Fruit fly (Drosophila melanogaster) whole organism, embryonic: ENCODE data around the gene cbt.

Experiments used
- CG12769 ChIP-seq: fragments of 200-800 bp; sonication (Bioruptor generic); optimal IDR thresholded peaks from 2 replicates; lab custom pipeline; 2019; ENCODE audit warnings: missing biosample characterization, mild to moderate bottlenecking, missing genetic modification characterization, moderate library complexity
- CG15601 ChIP-seq: fragments of 200-800 bp; sonication (Bioruptor generic); optimal IDR thresholded peaks from 3 replicates; lab custom pipeline; 2019; ENCODE audit warnings: missing biosample characterization, mild to moderate bottlenecking, missing genetic modification characterization, moderate library complexity
- CG1603 ChIP-seq: fragments of 200-800 bp; sonication (Bioruptor generic); optimal IDR thresholded peaks from 2 replicates; lab custom pipeline; 2019; ENCODE audit warnings: missing biosample characterization, mild to moderate bottlenecking, missing genetic modification characterization, moderate library complexity
- CG16863 ChIP-seq: fragments of 200-800 bp; sonication (Bioruptor generic); optimal IDR thresholded peaks from 3 replicates; lab custom pipeline; 2016; ENCODE audit warnings: missing biosample characterization, missing genetic modification characterization
- CG17359 ChIP-seq: fragments of 200-800 bp; sonication (Bioruptor generic); optimal IDR thresholded peaks from 3 replicates; lab custom pipeline; 2018; ENCODE audit warnings: missing biosample characterization, mild to moderate bottlenecking, missing genetic modification characterization, moderate library complexity
- CG18011 ChIP-seq: fragments of 200-800 bp; sonication (Bioruptor generic); optimal IDR thresholded peaks from 2 replicates; lab custom pipeline; 2017; ENCODE audit warnings: missing biosample characterization, missing genetic modification characterization, mild to moderate bottlenecking, moderate library complexity, missing genotype
- CG2889 ChIP-seq: fragments of 200-800 bp; sonication (Bioruptor generic); IDR thresholded peaks from 3 replicates; pipeline ENCODE4 v1.3.6; 2022; ENCODE audit warnings: missing biosample characterization, missing genetic modification characterization
- CG30403 ChIP-seq: fragments of 200-800 bp; sonication (Bioruptor generic); optimal IDR thresholded peaks from 3 replicates; lab custom pipeline; 2016; ENCODE audit warnings: missing biosample characterization, missing genetic modification characterization
- CG3281 ChIP-seq: fragments of 200-800 bp; sonication (Bioruptor generic); optimal IDR thresholded peaks from 3 replicates; lab custom pipeline; 2017; ENCODE audit warnings: missing biosample characterization, mild to moderate bottlenecking, missing genetic modification characterization
- CG3407 ChIP-seq: fragments of 200-800 bp; sonication (Bioruptor generic); optimal IDR thresholded peaks from 2 replicates; lab custom pipeline; 2018; ENCODE audit warnings: missing biosample characterization, mild to moderate bottlenecking, missing genetic modification characterization
- CG3726 ChIP-seq: fragments of 200-800 bp; sonication (Bioruptor generic); IDR thresholded peaks from 3 replicates; pipeline ENCODE4, ENCODE4 v1.3.6; 2022; ENCODE audit warnings: missing biosample characterization, missing genetic modification characterization
- CG43689 ChIP-seq: fragments of 200-800 bp; sonication (Bioruptor generic); IDR thresholded peaks from 2 replicates; pipeline ENCODE4 v1.3.6; 2022; ENCODE audit warnings: missing biosample characterization, missing genetic modification characterization
- CG4820 ChIP-seq: fragments of 200-800 bp; sonication (Bioruptor generic); optimal IDR thresholded peaks from 3 replicates; lab custom pipeline; 2016; ENCODE audit warnings: missing biosample characterization, missing genetic modification characterization
- CG7271 ChIP-seq: fragments of 200-800 bp; sonication (Bioruptor generic); optimal IDR thresholded peaks from 2 replicates; lab custom pipeline; 2018; ENCODE audit warnings: missing biosample characterization, mild to moderate bottlenecking, missing genetic modification characterization, moderate library complexity
- CG8359 ChIP-seq: fragments of 200-800 bp; sonication (Bioruptor generic); optimal IDR thresholded peaks from 2 replicates; lab custom pipeline; 2017; ENCODE audit warnings: missing biosample characterization, mild to moderate bottlenecking, missing genetic modification characterization, borderline replicate concordance
- CG8765 ChIP-seq: fragments of 200-800 bp; sonication (Bioruptor generic); IDR thresholded peaks from 2 replicates; pipeline ENCODE4 v1.3.6; 2022; ENCODE audit warnings: missing biosample characterization, missing genetic modification characterization
- CkIIα-i1 ChIP-seq: fragments of 200-800 bp; sonication (Bioruptor generic); IDR thresholded peaks from 2 replicates; pipeline ENCODE4 v1.3.6; 2022; ENCODE audit warnings: missing biosample characterization, missing genetic modification characterization
- CrebB ChIP-seq: fragments of 200-800 bp; sonication (Bioruptor generic); optimal IDR thresholded peaks from 3 replicates; lab custom pipeline; 2018; ENCODE audit warnings: missing biosample characterization, mild to moderate bottlenecking, missing genetic modification characterization
- Drgx ChIP-seq: fragments of 200-800 bp; sonication (Bioruptor generic); IDR thresholded peaks from 2 replicates; pipeline ENCODE4 v1.3.6; 2022; ENCODE audit warnings: missing biosample characterization, missing genetic modification characterization
- Gsc ChIP-seq: fragments of 200-800 bp; sonication (Bioruptor generic); IDR thresholded peaks from 2 replicates; pipeline ENCODE4 v1.3.6; 2022; ENCODE audit warnings: missing biosample characterization, missing genetic modification characterization
- Lpt ChIP-seq: fragments of >200 bp; optimal IDR thresholded peaks from 2 replicates; lab custom pipeline; 2018; ENCODE audit warnings: missing biosample characterization, missing genetic modification characterization
- MTF-1 ChIP-seq: fragments of 200-800 bp; sonication (Bioruptor generic); optimal IDR thresholded peaks from 2 replicates; lab custom pipeline; 2018; ENCODE audit warnings: missing biosample characterization, mild to moderate bottlenecking, missing genetic modification characterization, borderline replicate concordance
- Mad ChIP-seq: fragments of 200-800 bp; sonication (Bioruptor generic); optimal IDR thresholded peaks from 2 replicates; lab custom pipeline; 2016; ENCODE audit warnings: missing biosample characterization, missing genetic modification characterization
- Mrtf ChIP-seq: fragments of 200-800 bp; sonication (Bioruptor generic); IDR thresholded peaks from 3 replicates; pipeline ENCODE4 v1.3.6; 2022; ENCODE audit warnings: missing biosample characterization, missing genetic modification characterization
- Pdp1 ChIP-seq, 2 experiments: fragments of 200-800 bp; sonication (Bioruptor generic); optimal IDR thresholded peaks; 3 replicates each; lab custom pipeline; 2016; ENCODE audit warnings: missing biosample characterization in 2 of 2, missing genetic modification characterization in 2 of 2, mild to moderate bottlenecking in 1 of 2, moderate library complexity in 1 of 2
- Poxn ChIP-seq: fragments of 200-800 bp; sonication (Bioruptor generic); IDR thresholded peaks from 2 replicates; pipeline ENCODE4 v1.3.6; 2022; ENCODE audit warnings: missing biosample characterization, missing genetic modification characterization
- Six4 ChIP-seq: fragments of 200-800 bp; sonication (Bioruptor generic); optimal IDR thresholded peaks from 2 replicates; lab custom pipeline; 2016; ENCODE audit warnings: missing biosample characterization, missing genetic modification characterization
- Stat92E ChIP-seq, 3 experiments: fragments of >200 bp in 2 of 3; fragments of 200-800 bp in 1 of 3; sonication (Bioruptor generic) in 1 of 3; optimal IDR thresholded peaks; 2 replicates each; lab custom pipeline; 2017 to 2019; ENCODE audit warnings: missing biosample characterization in 3 of 3, missing genetic modification characterization in 3 of 3, mild to moderate bottlenecking in 1 of 3, moderate library complexity in 1 of 3
- Usf ChIP-seq: fragments of 200-800 bp; sonication (Bioruptor generic); optimal IDR thresholded peaks from 2 replicates; lab custom pipeline; 2017; ENCODE audit warnings: missing genotype, missing biosample characterization, missing genetic modification characterization
- amos ChIP-seq: fragments of 200-800 bp; sonication (Bioruptor generic); IDR thresholded peaks from 2 replicates; pipeline ENCODE4 v1.3.6; 2022; ENCODE audit warnings: missing biosample characterization, missing genetic modification characterization; ENCODE audit not compliant: partially characterized antibody
- cas ChIP-seq: fragments of 200-800 bp; sonication (Bioruptor generic); IDR thresholded peaks from 2 replicates; pipeline ENCODE4 v1.3.6; 2022; ENCODE audit warnings: missing biosample characterization, missing genetic modification characterization
- crc ChIP-seq: fragments of 200-800 bp; sonication (Bioruptor generic); optimal IDR thresholded peaks from 2 replicates; lab custom pipeline; 2016; ENCODE audit warnings: missing biosample characterization, missing genetic modification characterization
- fd96Cb ChIP-seq: fragments of 200-800 bp; sonication (Bioruptor generic); optimal IDR thresholded peaks from 2 replicates; lab custom pipeline; 2018; ENCODE audit warnings: missing biosample characterization, mild to moderate bottlenecking, missing genetic modification characterization, moderate library complexity
- gro ChIP-seq: fragments of 200-800 bp; sonication (Bioruptor generic); optimal IDR thresholded peaks from 2 replicates; lab custom pipeline; 2016; ENCODE audit warnings: missing biosample characterization, missing genetic modification characterization
- gsb-n ChIP-seq: fragments of 200-800 bp; sonication (Bioruptor generic); optimal IDR thresholded peaks from 3 replicates; lab custom pipeline; 2018; ENCODE audit warnings: missing biosample characterization, mild to moderate bottlenecking, missing genetic modification characterization
- hbn ChIP-seq: fragments of 200-800 bp; sonication (Bioruptor generic); IDR thresholded peaks from 2 replicates; pipeline ENCODE4 v1.3.6; 2022; ENCODE audit warnings: missing biosample characterization, missing genetic modification characterization; ENCODE audit not compliant: partially characterized antibody
- kay ChIP-seq: fragments of 200-800 bp; sonication (Bioruptor generic); optimal IDR thresholded peaks from 2 replicates; lab custom pipeline; 2016; ENCODE audit warnings: missing biosample characterization, missing genetic modification characterization
- kni ChIP-seq: fragments of 200-800 bp; sonication (Bioruptor generic); optimal IDR thresholded peaks from 3 replicates; lab custom pipeline; 2017; ENCODE audit warnings: mild to moderate bottlenecking, missing biosample characterization, missing genetic modification reagents, missing genetic modification characterization
- luna ChIP-seq: fragments of 200-800 bp; sonication (Bioruptor generic); optimal IDR thresholded peaks from 2 replicates; lab custom pipeline; 2016; ENCODE audit warnings: missing biosample characterization, missing genetic modification characterization
- nau ChIP-seq: fragments of 200-800 bp; sonication (Bioruptor generic); optimal IDR thresholded peaks from 3 replicates; lab custom pipeline; 2017; ENCODE audit warnings: missing biosample characterization, mild to moderate bottlenecking, missing genetic modification characterization, missing genetic modification reagents
- onecut ChIP-seq: fragments of 200-800 bp; sonication (Bioruptor generic); IDR thresholded peaks from 2 replicates; pipeline ENCODE4 v1.3.6; 2022; ENCODE audit warnings: missing biosample characterization, missing genetic modification characterization
- prd ChIP-seq, 3 experiments: fragments of >200 bp in 2 of 3; fragments of 200-800 bp in 1 of 3; sonication (Bioruptor generic) in 1 of 3; optimal IDR thresholded peaks in 2 of 3; IDR thresholded peaks in 1 of 3; 2 replicates in 2 of 3; 3 replicates in 1 of 3; pipeline versions ENCODE4 v1.3.6 to Lab custom; 2017 to 2022; ENCODE audit warnings: missing biosample characterization in 1 of 3, missing genetic modification characterization in 1 of 3
- pum ChIP-seq: fragments of 200-800 bp; sonication (Bioruptor generic); optimal IDR thresholded peaks from 2 replicates; lab custom pipeline; 2016; ENCODE audit warnings: missing biosample characterization, missing genetic modification characterization
- sens ChIP-seq: fragments of 200-800 bp; sonication (Bioruptor generic); peaks from one replicate; lab custom pipeline; 2016; ENCODE audit warnings: missing biosample characterization, missing genetic modification characterization
- sens-2 ChIP-seq: fragments of 200-800 bp; sonication (Bioruptor generic); IDR thresholded peaks from 2 replicates; pipeline ENCODE4 v1.3.6; 2022; ENCODE audit warnings: missing biosample characterization, missing genetic modification characterization
- tap ChIP-seq: fragments of 200-800 bp; optimal IDR thresholded peaks from 3 replicates; lab custom pipeline; 2019; ENCODE audit warnings: missing biosample characterization, mild to moderate bottlenecking, missing genetic modification characterization, moderate library complexity
- tll ChIP-seq, 2 experiments: fragments of 200-800 bp in 1 of 2; fragments of >200 bp in 1 of 2; sonication (Bioruptor generic) in 1 of 2; optimal IDR thresholded peaks; 2 replicates each; lab custom pipeline; 2017 to 2019; ENCODE audit warnings: missing biosample characterization in 2 of 2, missing genetic modification characterization in 2 of 2, mild to moderate bottlenecking in 1 of 2, moderate library complexity in 1 of 2
- tna ChIP-seq: fragments of 200-800 bp; sonication (Bioruptor generic); IDR thresholded peaks from 2 replicates; pipeline ENCODE4 v1.3.6; 2022; ENCODE audit warnings: missing biosample characterization, missing genetic modification characterization; ENCODE audit not compliant: partially characterized antibody
- vvl ChIP-seq: fragments of 200-800 bp; sonication (Bioruptor generic); IDR thresholded peaks from 2 replicates; pipeline ENCODE4 v1.3.6; 2022; ENCODE audit warnings: missing biosample characterization, missing genetic modification characterization
- zfh1 ChIP-seq: fragments of 200-800 bp; sonication (Bioruptor generic); IDR thresholded peaks from 3 replicates; pipeline ENCODE4 v1.3.6; 2022; ENCODE audit warnings: missing biosample characterization, missing genetic modification characterization

The cbt gene

dm6 chr2L:470336-470934 lies 9.1 kb downstream of the cbt start (continued):
- TF ChIP-seq Mrtf (GFP tag; lab: Robert Waterston, UW) (peak; percentile 44; the same call in 1 of the 3 replicates), hbn (GFP tag; lab: Robert Waterston, UW) (no peak), CG7271 (tag; lab: Kevin White, UChicago) (no peak), Usf (GFP tag; lab: Kevin White, UChicago) (peak; percentile 21), CG8359 (peak; percentile 22), kni (GFP tag; lab: Kevin White, UChicago) (peak; percentile 82), luna (GFP tag; lab: Kevin White, UChicago) (peak; percentile 56), CrebB (no peak), sens-2 (GFP tag; lab: Robert Waterston, UW) (0 out of 2 replicates have a peak, but pooled peaks have one; percentile 25), tll (GFP tag; optimal IDR thresholded peaks at IDR 0.05; lab: Kevin White, UChicago) (no peak), Drgx (GFP tag; lab: Robert Waterston, UW) (peak; percentile 62), Stat92E (GFP tag; optimal IDR thresholded peaks at IDR 0.05; lab: Kevin White, UChicago) (no peak), CG3726 (GFP tag; lab: Robert Waterston, UW) (peak; percentile 71; the same call in 2 of the 3 replicates), CG2889 (peak; percentile 64; the same call in 2 of the 3 replicates), Gsc (GFP tag; lab: Robert Waterston, UW) (peak; percentile 8; the same call in 1 of the 2 replicates), tna (GFP tag; lab: Robert Waterston, UW) (no peak), crc (GFP tag; lab: Kevin White, UChicago) (peak; percentile 84), kay (peak; percentile 67), CG18011 (peak; percentile 30), CG4820 (peak; percentile 28), MTF-1 (GFP tag; lab: Kevin White, UChicago) (no peak), prd (optimal IDR thresholded peaks at IDR 0.05; lab: Kevin White, UChicago) (no peak), prd (GFP tag; IDR thresholded peaks at IDR 0.05; lab: Robert Waterston, UW) (peak; percentile 85), CkIIα-i1 (GFP tag; lab: Robert Waterston, UW) (no peak), nau (GFP tag; lab: Kevin White, UChicago) (peak; percentile 66), vvl (GFP tag; lab: Robert Waterston, UW) (peak; percentile 61), CG3281 (GFP tag; lab: Kevin White, UChicago) (peak; percentile 70), CG17359 (tag; lab: Kevin White, UChicago) (peak; percentile 76), Pdp1 (GFP tag; optimal IDR thresholded peaks at IDR 0.05; lab: Kevin White, UChicago) (peak; percentile 80 to 88), zfh1 (GFP tag; lab: Robert Waterston, UW) (peak; percentile 77), CG16863 (GFP tag; lab: Kevin White, UChicago) (peak; percentile 80), CG30403 (GFP tag; lab: Kevin White, UChicago) (peak; percentile 78), Mad (GFP tag; lab: Kevin White, UChicago) (peak; percentile 77), gro (GFP tag; lab: Kevin White, UChicago) (peak; percentile 95), Lpt (GFP tag; lab: Kevin White, UChicago) (no peak), Poxn (no peak; the same call in 1 of the 2 replicates), Six4 (GFP tag; lab: Kevin White, UChicago) (peak; percentile 60), CG15601 (tag; lab: Kevin White, UChicago) (peak; percentile 35)

- peak; percentile 58 for TF ChIP-seq sens (GFP tag; lab: Kevin White, UChicago)
- peak; percentile 17 for TF ChIP-seq CG12769 (tag; lab: Kevin White, UChicago)
- TF ChIP-seq gsb-n (tag; lab: Kevin White, UChicago): peak; percentile 9
- peak; percentile 67 for TF ChIP-seq onecut (GFP tag; lab: Robert Waterston, UW)
- TF ChIP-seq pum (GFP tag; lab: Kevin White, UChicago): no peak
- TF ChIP-seq tap: peak; percentile 8
- TF ChIP-seq CG3407 (GFP tag; lab: Kevin White, UChicago): peak; percentile 58
- no peak for TF ChIP-seq fd96Cb (tag; lab: Kevin White, UChicago)
- TF ChIP-seq amos (GFP tag; lab: Robert Waterston, UW): no peak
- peak; percentile 48 for TF ChIP-seq CG1603 (tag; lab: Kevin White, UChicago)
- TF ChIP-seq CG8765 (GFP tag; lab: Robert Waterston, UW): no peak
- TF ChIP-seq cas: no peak
- 0 out of 2 replicates have a peak, but pooled peaks have one; percentile 13 for TF ChIP-seq CG43689
Measured at dm6 chr2L:469912-470311, 9.6 kb downstream of the cbt start.
